Fruit fly (Drosophila melanogaster) whole organism, pupa: ENCODE measurements around the gene Arpc1.

Experiments used
- CG10348 ChIP-seq: fragments of 200-800 bp; sonication (Bioruptor generic); IDR thresholded peaks from 2 replicates; pipeline ENCODE4 v1.3.6; 2022; ENCODE audit warnings: missing biosample characterization, missing genetic modification characterization
- CG15710 ChIP-seq: fragments of 200-800 bp; sonication (Bioruptor generic); optimal IDR thresholded peaks from 2 replicates; lab custom pipeline; 2018; ENCODE audit warnings: missing biosample characterization, mild to moderate bottlenecking, missing genetic modification characterization, moderate library complexity
- CG32121 ChIP-seq: fragments of 200-800 bp; sonication (Bioruptor generic); IDR thresholded peaks from 2 replicates; pipeline ENCODE4 v1.3.6; 2022; ENCODE audit warnings: missing biosample characterization, missing genetic modification characterization
- CG4496 ChIP-seq: fragments of 200-800 bp; sonication (Bioruptor generic); IDR thresholded peaks from 3 replicates; pipeline ENCODE4 v1.3.6; 2022; ENCODE audit warnings: missing biosample characterization, missing genetic modification characterization
- CG9948 ChIP-seq: fragments of 200-800 bp; sonication (Bioruptor generic); optimal IDR thresholded peaks from 2 replicates; lab custom pipeline; 2018; ENCODE audit warnings: missing biosample characterization, mild to moderate bottlenecking, missing genetic modification characterization, moderate library complexity
- EcR ChIP-seq: fragments of 200-800 bp; sonication (Bioruptor generic); optimal IDR thresholded peaks from 3 replicates; lab custom pipeline; 2019; ENCODE audit warnings: missing biosample characterization, missing genetic modification characterization, mild to moderate bottlenecking, moderate library complexity, missing genetic modification reagents
- Ets98B ChIP-seq: fragments of 200-800 bp; sonication (Bioruptor generic); IDR thresholded peaks from 2 replicates; pipeline ENCODE4 v1.3.6; 2022; ENCODE audit warnings: missing biosample characterization, missing genetic modification characterization
- Pif1A ChIP-seq: fragments of 200-800 bp; sonication (Bioruptor generic); optimal IDR thresholded peaks from 3 replicates; lab custom pipeline; 2016; ENCODE audit warnings: missing biosample characterization, missing genetic modification characterization
- Pif1B ChIP-seq: fragments of 200-800 bp; sonication (Bioruptor generic); optimal IDR thresholded peaks from 3 replicates; lab custom pipeline; 2016; ENCODE audit warnings: missing biosample characterization, missing genetic modification characterization
- Snoo ChIP-seq: fragments of 200-800 bp; sonication (Bioruptor generic); optimal IDR thresholded peaks from 3 replicates; lab custom pipeline; 2017; ENCODE audit warnings: missing biosample characterization, mild to moderate bottlenecking, missing genetic modification characterization, inconsistent platforms
- fd96Ca ChIP-seq: fragments of 200-800 bp; sonication (Bioruptor generic); IDR thresholded peaks from 3 replicates; pipeline ENCODE4 v1.3.6; 2022; ENCODE audit warnings: missing biosample characterization, missing genetic modification characterization
- rn ChIP-seq: fragments of 200-800 bp; sonication (Bioruptor generic); IDR thresholded peaks from 2 replicates; pipeline ENCODE4 v1.3.6; 2022; ENCODE audit warnings: missing biosample characterization, missing genetic modification characterization

dm6 chr2L:13779162-13779561 is 50.4 kb downstream of the Arpc1 start:
- TF ChIP-seq CG4496: no peak
- no peak for TF ChIP-seq Snoo
- no peak for TF ChIP-seq fd96Ca (GFP tag; lab: Robert Waterston, UW)
- TF ChIP-seq EcR (GFP tag; lab: Kevin White, UChicago): no peak
- no peak for TF ChIP-seq CG15710 (tag; lab: Kevin White, UChicago)
- TF ChIP-seq rn (GFP tag; lab: Robert Waterston, UW): no peak
- no peak for TF ChIP-seq CG32121 (GFP tag; lab: Robert Waterston, UW)
- no peak for TF ChIP-seq Pif1B
- no peak for TF ChIP-seq CG10348 (GFP tag; lab: Robert Waterston, UW)
- no peak for TF ChIP-seq Ets98B (GFP tag; lab: Robert Waterston, UW)
- no peak for TF ChIP-seq Pif1A (GFP tag; lab: Kevin White, UChicago)
- TF ChIP-seq CG9948 (tag; lab: Kevin White, UChicago): no peak
